Worm (Caenorhabditis elegans): ENCODE data around the gene nhr-91.

nhr-91 gene

DNA sequence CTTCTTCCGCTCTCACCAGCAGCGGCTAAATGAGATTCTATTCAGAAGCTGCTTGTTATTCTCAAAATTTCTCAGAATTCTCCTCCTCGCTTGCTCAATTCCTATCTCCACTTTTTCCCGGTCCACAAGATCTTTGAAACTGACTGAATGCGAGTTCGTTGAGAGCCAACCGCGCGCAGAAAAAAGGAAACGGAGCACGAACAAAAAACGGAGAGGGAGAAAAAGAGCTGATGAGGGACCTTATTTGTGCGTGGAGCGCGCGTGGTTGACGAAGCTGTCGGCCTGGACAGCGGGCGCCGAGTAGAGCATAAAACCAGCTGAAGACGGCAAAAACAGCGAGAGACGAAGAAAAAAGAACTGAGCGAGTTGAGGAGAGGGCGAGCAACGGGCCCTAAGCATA lies 32.9 kb downstream of the nhr-91 start (continued):
- TF ChIP-seq K11D2.4 (GFP tag; IDR thresholded peaks at IDR 0.05) (0 out of 2 replicates have a peak, but pooled peaks have one; percentile 50), egrh-3 (GFP tag; IDR thresholded peaks at IDR 0.05) (0 out of 2 replicates have a peak, but pooled peaks have one; percentile 4), sea-2 (GFP tag; IDR thresholded peaks at IDR 0.05) (no peak), hmg-1.2 (GFP tag; IDR thresholded peaks at IDR 0.05) (0 out of 2 replicates have a peak, but pooled peaks have one; percentile 4), zfh-2 (GFP tag; conservative IDR thresholded peaks at IDR 0.05) (peak; percentile 98), ceh-27 (GFP tag; optimal IDR thresholded peaks at IDR 0.05) (peak; percentile 37), mcd-1 (GFP tag; IDR thresholded peaks at IDR 0.05) (peak; percentile 38; the same call in 1 of the 2 replicates), C17E4.6 (GFP tag; IDR thresholded peaks at IDR 0.05) (no peak), ccch-3 (GFP tag; optimal IDR thresholded peaks at IDR 0.05) (no peak), mes-4 (tag; optimal IDR thresholded peaks at IDR 0.05) (no peak), hmg-20 (GFP tag; IDR thresholded peaks at IDR 0.05) (no peak), sdz-38 (tag; optimal IDR thresholded peaks at IDR 0.05) (no peak), nhr-27 (tag; optimal IDR thresholded peaks at IDR 0.05) (no peak), F33H1.4 (GFP tag; IDR thresholded peaks at IDR 0.05) (no peak), chd-7 (tag; optimal IDR thresholded peaks at IDR 0.05) (no peak), Y56A3A.18 (GFP tag; IDR thresholded peaks at IDR 0.05) (no peak), ceh-79 (tag; optimal IDR thresholded peaks at IDR 0.05) (no peak), nfya-1 (tag; optimal IDR thresholded peaks at IDR 0.05; ENCODE audit: borderline replicate concordance, insufficient read depth) (no peak), tbp1 (GFP tag; optimal IDR thresholded peaks at IDR 0.05) (no peak), lin-40 (tag; optimal IDR thresholded peaks at IDR 0.05) (peak; percentile 28), ceh-100 (GFP tag; IDR thresholded peaks at IDR 0.05) (no peak), ekl-4 (GFP tag; IDR thresholded peaks at IDR 0.05) (peak; percentile 40; the same call in 1 of the 2 replicates), ztf-6 (GFP tag; IDR thresholded peaks at IDR 0.05) (no peak), Y53G8AR.9 (GFP tag; conservative IDR thresholded peaks at IDR 0.05) (0 out of 2 replicates have a peak, but pooled peaks have one; percentile 29), efl-1 (GFP tag; optimal IDR thresholded peaks at IDR 0.05) (no peak), F57C9.4 (tag; optimal IDR thresholded peaks at IDR 0.05) (no peak), die-1 (tag; optimal IDR thresholded peaks at IDR 0.05) (no peak), lsl-1 (GFP tag; optimal IDR thresholded peaks at IDR 0.05) (no peak), madf-10 (tag; optimal IDR thresholded peaks at IDR 0.05) (no peak), snpc-1.3 (tag; optimal IDR thresholded peaks at IDR 0.05; ENCODE audit: insufficient read depth) (no peak), lin-54 (GFP tag; optimal IDR thresholded peaks at IDR 0.05) (no peak), K12H6.12 (tag; optimal IDR thresholded peaks at IDR 0.05) (peak; percentile 72), snpc-4 (GFP tag; optimal IDR thresholded peaks at IDR 0.05) (no peak), snpc-4 (tag; optimal IDR thresholded peaks at IDR 0.05) (no peak)

ce11 chrX:15342744-15343259 lies 33.6 kb downstream of the nhr-91 start:
- TF ChIP-seq nhr-80 (tag; optimal IDR thresholded peaks at IDR 0.05) (no peak), snpc-4 (GFP tag; optimal IDR thresholded peaks at IDR 0.05) (no peak), snpc-4 (tag; optimal IDR thresholded peaks at IDR 0.05) (no peak), chd-7 (tag; optimal IDR thresholded peaks at IDR 0.05) (no peak), ZK185.1 (tag; optimal IDR thresholded peaks at IDR 0.05; ENCODE audit: poor library complexity, severe bottlenecking) (no peak), ceh-91 (GFP tag; IDR thresholded peaks at IDR 0.05) (no peak)

- TF ChIP-seq F37B4.10 (GFP tag; IDR thresholded peaks at IDR 0.05) (no peak), ceh-100 (GFP tag; IDR thresholded peaks at IDR 0.05) (no peak), C17E4.6 (GFP tag; IDR thresholded peaks at IDR 0.05) (no peak), mcd-1 (GFP tag; IDR thresholded peaks at IDR 0.05) (no peak), nfyb-1 (GFP tag; IDR thresholded peaks at IDR 0.05) (0 out of 2 replicates have a peak, but pooled peaks have one; percentile 14), ceh-58 (GFP tag; IDR thresholded peaks at IDR 0.05) (no peak)
These were observed 34.8 kb downstream of the nhr-91 start for ce11 chrX:15343971-15344370.

Measured in whole organism, young adult.